Worm (Caenorhabditis elegans): ENCODE measurements around the gene slc-17.7.

Gene slc-17.7

DNA sequence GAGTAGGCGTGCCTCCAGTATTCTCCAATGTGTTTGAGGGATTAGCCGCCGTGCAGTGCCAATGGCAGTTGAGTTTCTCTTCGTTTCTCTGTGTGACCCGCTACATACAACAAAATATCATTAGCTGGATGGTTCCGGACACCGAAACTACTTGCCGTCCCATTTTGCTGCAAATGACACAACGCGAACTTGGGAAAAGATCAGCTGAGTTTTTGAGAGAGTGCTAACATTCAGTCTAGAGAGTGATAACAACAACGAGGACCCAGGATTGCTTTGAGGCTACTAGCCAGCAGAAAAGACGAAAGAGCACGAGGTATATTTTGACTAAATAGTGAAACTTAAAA lies 46.9 kb downstream of the slc-17.7 start:
- TF ChIP-seq nfya-1 (tag; optimal IDR thresholded peaks at IDR 0.05; ENCODE audit: insufficient read depth) (no peak), egl-5 (tag; optimal IDR thresholded peaks at IDR 0.05) (no peak), mml-1 (tag; optimal IDR thresholded peaks at IDR 0.05) (no peak), fkh-2 (tag; optimal IDR thresholded peaks at IDR 0.05) (no peak), nhr-67 (tag; optimal IDR thresholded peaks at IDR 0.05) (no peak)

ce11 chrV:9218655-9219389 lies 47.5 kb downstream of the slc-17.7 start:
- TF ChIP-seq daf-12 (tag; optimal IDR thresholded peaks at IDR 0.05) (no peak), nhr-12 (tag; optimal IDR thresholded peaks at IDR 0.05) (no peak), pha-4 (tag; optimal IDR thresholded peaks at IDR 0.05) (no peak), fkh-2 (tag; optimal IDR thresholded peaks at IDR 0.05) (no peak), ama-1 (optimal IDR thresholded peaks at IDR 0.05) (no peak), skn-1 (tag; optimal IDR thresholded peaks at IDR 0.05) (peak; percentile 67), unc-39 (tag; optimal IDR thresholded peaks at IDR 0.05) (no peak), nhr-43 (tag; optimal IDR thresholded peaks at IDR 0.05; ENCODE audit: poor library complexity, severe bottlenecking) (no peak), unc-62 (GFP tag; optimal IDR thresholded peaks at IDR 0.05) (peak; percentile 92), eor-1 (tag; optimal IDR thresholded peaks at IDR 0.05) (no peak), ceh-16 (tag; optimal IDR thresholded peaks at IDR 0.05) (no peak), elt-1 (tag; optimal IDR thresholded peaks at IDR 0.05) (no peak), ceh-9 (tag; optimal IDR thresholded peaks at IDR 0.05) (no peak), R02D3.7 (tag; optimal IDR thresholded peaks at IDR 0.05) (no peak), nhr-77 (tag; optimal IDR thresholded peaks at IDR 0.05) (no peak), hmg-11 (tag; optimal IDR thresholded peaks at IDR 0.05) (no peak), nhr-237 (tag; optimal IDR thresholded peaks at IDR 0.05) (no peak), ztf-4 (tag; optimal IDR thresholded peaks at IDR 0.05) (no peak), jun-1 (tag; optimal IDR thresholded peaks at IDR 0.05) (no peak), ZK546.5 (tag; optimal IDR thresholded peaks at IDR 0.05) (no peak), mdl-1 (tag; optimal IDR thresholded peaks at IDR 0.05) (no peak), tbx-2 (tag; optimal IDR thresholded peaks at IDR 0.05) (no peak), ceh-82 (tag; optimal IDR thresholded peaks at IDR 0.05) (no peak), ztf-11 (tag; optimal IDR thresholded peaks at IDR 0.05) (no peak), nhr-67 (tag; optimal IDR thresholded peaks at IDR 0.05) (no peak), sea-2 (GFP tag; optimal IDR thresholded peaks at IDR 0.05) (no peak), nhr-11 (tag; optimal IDR thresholded peaks at IDR 0.05) (no peak), nfya-1 (tag; optimal IDR thresholded peaks at IDR 0.05; ENCODE audit: insufficient read depth) (peak; percentile 47), egl-27 (tag; optimal IDR thresholded peaks at IDR 0.05) (no peak), mml-1 (tag; optimal IDR thresholded peaks at IDR 0.05) (no peak), fkh-10 (GFP tag; optimal IDR thresholded peaks at IDR 0.05) (no peak), pqm-1 (tag; optimal IDR thresholded peaks at IDR 0.05) (peak; percentile 45), nhr-76 (tag; optimal IDR thresholded peaks at IDR 0.05) (no peak), lsy-12 (tag; optimal IDR thresholded peaks at IDR 0.05) (no peak), elt-3 (tag; optimal IDR thresholded peaks at IDR 0.05) (no peak), lin-39 (tag; optimal IDR thresholded peaks at IDR 0.05) (peak; percentile 71), ceh-28 (tag; optimal IDR thresholded peaks at IDR 0.05) (no peak), nhr-25 (tag; optimal IDR thresholded peaks at IDR 0.05) (no peak), elt-2 (tag; optimal IDR thresholded peaks at IDR 0.05) (peak; percentile 77), fos-1 (tag; optimal IDR thresholded peaks at IDR 0.05) (no peak), nhr-23 (tag; optimal IDR thresholded peaks at IDR 0.05) (no peak), aly-2 (tag; optimal IDR thresholded peaks at IDR 0.05) (no peak), zag-1 (tag; optimal IDR thresholded peaks at IDR 0.05) (no peak), lin-15B (tag; optimal IDR thresholded peaks at IDR 0.05) (peak; percentile 5), nhr-28 (tag; optimal IDR thresholded peaks at IDR 0.05) (no peak), egl-5 (tag; optimal IDR thresholded peaks at IDR 0.05) (no peak), snpc-4 (tag; optimal IDR thresholded peaks at IDR 0.05) (peak; percentile 13)
